Fruit fly (Drosophila melanogaster) whole organism, embryonic: ENCODE data around the gene sphe.
A peak's percentile ranks its signal among the peaks of the same experiment; 100 is the strongest.

Experiments used
- CG11560 ChIP-seq: fragments of 200-800 bp; sonication (Bioruptor generic); IDR thresholded peaks from 3 replicates; pipeline ENCODE4 v1.3.6; 2022; ENCODE audit warnings: missing biosample characterization, missing genetic modification characterization
- CG12071 ChIP-seq: fragments of 200-800 bp; sonication (Bioruptor generic); optimal IDR thresholded peaks from 3 replicates; lab custom pipeline; 2018; ENCODE audit warnings: missing biosample characterization, mild to moderate bottlenecking, missing genetic modification characterization
- CG12104 ChIP-seq: fragments of 200-800 bp; sonication (Bioruptor generic); optimal IDR thresholded peaks from 3 replicates; lab custom pipeline; 2016; ENCODE audit warnings: missing biosample characterization, missing genetic modification characterization
- CG15269 ChIP-seq: fragments of 200-800 bp; sonication (Bioruptor generic); optimal IDR thresholded peaks from 2 replicates; lab custom pipeline; 2018; ENCODE audit warnings: missing biosample characterization, mild to moderate bottlenecking, missing genetic modification characterization, moderate library complexity
- CG2199 ChIP-seq: fragments of 200-800 bp; sonication (Bioruptor generic); IDR thresholded peaks from 3 replicates; pipeline ENCODE4 v1.3.6; 2022; ENCODE audit warnings: missing biosample characterization, missing genetic modification characterization
- CG2678 ChIP-seq: fragments of 200-800 bp; sonication (Bioruptor generic); optimal IDR thresholded peaks from 3 replicates; lab custom pipeline; 2019; ENCODE audit warnings: missing biosample characterization, mild to moderate bottlenecking, missing genetic modification characterization, moderate library complexity
- CG3065 ChIP-seq: fragments of 200-800 bp; sonication (Bioruptor generic); optimal IDR thresholded peaks from 2 replicates; lab custom pipeline; 2016; ENCODE audit warnings: missing biosample characterization, missing genetic modification characterization
- CG31365 ChIP-seq: fragments of 200-800 bp; sonication (Bioruptor generic); optimal IDR thresholded peaks from 2 replicates; lab custom pipeline; 2018; ENCODE audit warnings: missing biosample characterization, mild to moderate bottlenecking, missing genetic modification characterization
- CG42726 ChIP-seq: fragments of 200-800 bp; sonication (Bioruptor generic); IDR thresholded peaks from 2 replicates; pipeline ENCODE4 v1.3.6; 2022; ENCODE audit warnings: missing biosample characterization, missing genetic modification characterization; ENCODE audit not compliant: partially characterized antibody
- CG7745 ChIP-seq: fragments of 200-800 bp; sonication (Bioruptor generic); optimal IDR thresholded peaks from 2 replicates; lab custom pipeline; 2018; ENCODE audit warnings: missing biosample characterization, mild to moderate bottlenecking, missing genetic modification characterization, moderate library complexity
- CHES-1-like ChIP-seq: fragments of 200-800 bp; sonication (Bioruptor generic); optimal IDR thresholded peaks from 2 replicates; lab custom pipeline; 2016; ENCODE audit warnings: missing biosample characterization, missing genetic modification characterization
- Chrac-16 ChIP-seq: fragments of 200-800 bp; sonication (Bioruptor generic); optimal IDR thresholded peaks from 3 replicates; lab custom pipeline; 2016; ENCODE audit warnings: missing biosample characterization, missing genetic modification characterization
- D ChIP-seq, 2 experiments: fragments of 200-800 bp in 1 of 2; fragments of >200 bp in 1 of 2; sonication (Bioruptor generic) in 1 of 2; optimal IDR thresholded peaks; 2 replicates in 1 of 2; 3 replicates in 1 of 2; lab custom pipeline; 2017; ENCODE audit warnings: mild to moderate bottlenecking in 1 of 2, missing biosample characterization in 1 of 2, missing genetic modification characterization in 1 of 2, missing genetic modification reagents in 1 of 2
- D19A ChIP-seq: fragments of 200-800 bp; optimal IDR thresholded peaks from 3 replicates; lab custom pipeline; 2019; ENCODE audit warnings: missing biosample characterization, mild to moderate bottlenecking, missing genetic modification characterization, moderate library complexity
- D19B ChIP-seq: fragments of 200-800 bp; sonication (Bioruptor generic); optimal IDR thresholded peaks from 2 replicates; lab custom pipeline; 2017; ENCODE audit warnings: missing biosample characterization, mild to moderate bottlenecking, missing genetic modification characterization
- Dfd ChIP-seq, 2 experiments: fragments of >200 bp; optimal IDR thresholded peaks; 2 replicates each; lab custom pipeline; 2017; ENCODE audit warnings: missing biosample characterization in 2 of 2, missing genetic modification characterization in 2 of 2
- Dll ChIP-seq: fragments of 200-800 bp; sonication (Bioruptor generic); IDR thresholded peaks from 4 replicates; pipeline ENCODE4 v1.3.6; 2022; ENCODE audit warnings: missing biosample characterization, missing genetic modification characterization; ENCODE audit not compliant: partially characterized antibody
- HHEX ChIP-seq: fragments of 200-800 bp; sonication (Bioruptor generic); optimal IDR thresholded peaks from 3 replicates; lab custom pipeline; 2017; ENCODE audit warnings: missing biosample characterization, mild to moderate bottlenecking, missing genetic modification characterization, missing genetic modification reagents
- HLHmδ ChIP-seq: fragments of 200-800 bp; sonication (Bioruptor generic); optimal IDR thresholded peaks from 2 replicates; lab custom pipeline; 2018; ENCODE audit warnings: missing biosample characterization, mild to moderate bottlenecking, missing genetic modification characterization, moderate library complexity
- Hand ChIP-seq: fragments of 200-800 bp; sonication (Bioruptor generic); optimal IDR thresholded peaks from 2 replicates; lab custom pipeline; 2017; ENCODE audit warnings: mild to moderate bottlenecking, missing biosample characterization, missing genetic modification reagents, missing genetic modification characterization
- HmgZ ChIP-seq: fragments of 200-800 bp; sonication (Bioruptor generic); optimal IDR thresholded peaks from 2 replicates; lab custom pipeline; 2018; ENCODE audit warnings: missing biosample characterization, mild to moderate bottlenecking, missing genetic modification characterization
- Hmx ChIP-seq: fragments of 200-800 bp; sonication (Bioruptor generic); optimal IDR thresholded peaks from 2 replicates; lab custom pipeline; 2016; ENCODE audit warnings: missing biosample characterization, missing genetic modification characterization
- Hr51 ChIP-seq, 2 experiments: fragments of 200-800 bp; sonication (Bioruptor generic); optimal IDR thresholded peaks; 2 replicates in 1 of 2; 3 replicates in 1 of 2; lab custom pipeline; 2016 to 2018; ENCODE audit warnings: missing biosample characterization in 2 of 2, missing genetic modification characterization in 2 of 2, mild to moderate bottlenecking in 1 of 2, moderate library complexity in 1 of 2
- Hsf ChIP-seq: fragments of 200-800 bp; sonication (Bioruptor generic); optimal IDR thresholded peaks from 3 replicates; lab custom pipeline; 2016; ENCODE audit warnings: missing biosample characterization, missing genetic modification characterization
- Max ChIP-seq: fragments of 200-800 bp; sonication (Bioruptor generic); optimal IDR thresholded peaks from 2 replicates; lab custom pipeline; 2016; ENCODE audit warnings: missing biosample characterization, mild to moderate bottlenecking, missing genetic modification characterization
- Meics ChIP-seq: fragments of 200-800 bp; sonication (Bioruptor generic); optimal IDR thresholded peaks from 2 replicates; lab custom pipeline; 2017; ENCODE audit warnings: missing biosample characterization, mild to moderate bottlenecking, missing genetic modification characterization
- NC2β ChIP-seq: fragments of 200-800 bp; sonication (Bioruptor generic); optimal IDR thresholded peaks from 2 replicates; lab custom pipeline; 2016; ENCODE audit warnings: missing biosample characterization, missing genetic modification characterization
- Side ChIP-seq: fragments of 200-800 bp; sonication (Bioruptor generic); optimal IDR thresholded peaks from 2 replicates; lab custom pipeline; 2016; ENCODE audit warnings: missing biosample characterization, missing genetic modification characterization
- Stat92E ChIP-seq, 3 experiments: fragments of >200 bp in 2 of 3; fragments of 200-800 bp in 1 of 3; sonication (Bioruptor generic) in 1 of 3; optimal IDR thresholded peaks; 2 replicates each; lab custom pipeline; 2017 to 2019; ENCODE audit warnings: missing biosample characterization in 3 of 3, missing genetic modification characterization in 3 of 3, mild to moderate bottlenecking in 1 of 3, moderate library complexity in 1 of 3
- cg ChIP-seq: fragments of 200-800 bp; sonication (Bioruptor generic); optimal IDR thresholded peaks from 3 replicates; lab custom pipeline; 2019; ENCODE audit warnings: missing biosample characterization, mild to moderate bottlenecking, missing genetic modification characterization, moderate library complexity
- exex ChIP-seq: fragments of 200-800 bp; sonication (Bioruptor generic); optimal IDR thresholded peaks from 4 replicates; lab custom pipeline; 2018; ENCODE audit warnings: missing biosample characterization, mild to moderate bottlenecking, missing genetic modification characterization, moderate library complexity
- eyg ChIP-seq: fragments of 200-800 bp; sonication (Bioruptor generic); optimal IDR thresholded peaks from 3 replicates; lab custom pipeline; 2016; ENCODE audit warnings: missing biosample characterization, missing genetic modification characterization
- gsb-n ChIP-seq: fragments of 200-800 bp; sonication (Bioruptor generic); optimal IDR thresholded peaks from 3 replicates; lab custom pipeline; 2018; ENCODE audit warnings: missing biosample characterization, mild to moderate bottlenecking, missing genetic modification characterization
- her ChIP-seq: fragments of 200-800 bp; sonication (Bioruptor generic); optimal IDR thresholded peaks from 2 replicates; lab custom pipeline; 2016; ENCODE audit warnings: missing biosample characterization, missing genetic modification characterization
- oc ChIP-seq: fragments of 200-800 bp; sonication (Bioruptor generic); optimal IDR thresholded peaks from 2 replicates; lab custom pipeline; 2018; ENCODE audit warnings: missing biosample characterization, mild to moderate bottlenecking, missing genetic modification characterization, moderate library complexity
- pnt ChIP-seq: fragments of 200-800 bp; sonication (Bioruptor generic); optimal IDR thresholded peaks from 3 replicates; lab custom pipeline; 2016; ENCODE audit warnings: missing biosample characterization, missing genetic modification characterization
- rib ChIP-seq: fragments of 200-800 bp; sonication (Bioruptor generic); IDR thresholded peaks from 2 replicates; pipeline ENCODE4 v1.3.6; 2022; ENCODE audit warnings: missing biosample characterization, missing genetic modification characterization
- shn ChIP-seq: fragments of 200-800 bp; sonication (Bioruptor generic); optimal IDR thresholded peaks from 3 replicates; lab custom pipeline; 2016; ENCODE audit warnings: missing biosample characterization, missing genetic modification characterization
- so ChIP-seq: fragments of 200-800 bp; sonication (Bioruptor generic); IDR thresholded peaks from 3 replicates; pipeline ENCODE4 v1.3.6; 2022; ENCODE audit warnings: missing biosample characterization, missing genetic modification characterization
- stwl ChIP-seq: fragments of 200-800 bp; sonication (Bioruptor generic); optimal IDR thresholded peaks from 3 replicates; lab custom pipeline; 2018; ENCODE audit warnings: missing biosample characterization, mild to moderate bottlenecking, missing genetic modification characterization, moderate library complexity
- sug ChIP-seq: fragments of 200-800 bp; optimal IDR thresholded peaks from 2 replicates; lab custom pipeline; 2019; ENCODE audit warnings: missing biosample characterization, mild to moderate bottlenecking, missing genetic modification characterization, moderate library complexity
- trem ChIP-seq: fragments of 200-800 bp; optimal IDR thresholded peaks from 3 replicates; lab custom pipeline; 2019; ENCODE audit warnings: missing biosample characterization, mild to moderate bottlenecking, missing genetic modification characterization, moderate library complexity
- tup ChIP-seq: fragments of 200-800 bp; sonication (Bioruptor generic); optimal IDR thresholded peaks from 2 replicates; lab custom pipeline; 2016; ENCODE audit warnings: missing biosample characterization, mild to moderate bottlenecking, missing genetic modification characterization, moderate library complexity
- vvl ChIP-seq: fragments of 200-800 bp; sonication (Bioruptor generic); IDR thresholded peaks from 2 replicates; pipeline ENCODE4 v1.3.6; 2022; ENCODE audit warnings: missing biosample characterization, missing genetic modification characterization
- wek ChIP-seq: fragments of 200-800 bp; sonication (Bioruptor generic); optimal IDR thresholded peaks from 3 replicates; lab custom pipeline; 2018; ENCODE audit warnings: missing biosample characterization, mild to moderate bottlenecking, missing genetic modification characterization, moderate library complexity
- zen2 ChIP-seq: fragments of 200-800 bp; sonication (Bioruptor generic); IDR thresholded peaks from 3 replicates; pipeline ENCODE4 v1.3.6; 2022; ENCODE audit warnings: missing biosample characterization, missing genetic modification characterization; ENCODE audit not compliant: partially characterized antibody
- zfh1 ChIP-seq: fragments of 200-800 bp; sonication (Bioruptor generic); IDR thresholded peaks from 3 replicates; pipeline ENCODE4 v1.3.6; 2022; ENCODE audit warnings: missing biosample characterization, missing genetic modification characterization

The sphe gene

dm6 chrX:16660632-16661031, 41.1 kb downstream of the sphe start (continued):
- no peak for TF ChIP-seq shn (GFP tag; lab: Kevin White, UChicago)
- TF ChIP-seq CG2678 (tag; lab: Kevin White, UChicago): no peak
- no peak for TF ChIP-seq CG3065 (GFP tag; lab: Kevin White, UChicago)
- no peak for TF ChIP-seq HHEX (GFP tag; lab: Kevin White, UChicago)
- no peak for TF ChIP-seq Hsf
- no peak for TF ChIP-seq Side (GFP tag; lab: Kevin White, UChicago)
- no peak for TF ChIP-seq Dfd (GFP tag; optimal IDR thresholded peaks at IDR 0.05; lab: Kevin White, UChicago)
- TF ChIP-seq, all 482 proteins: peak for 5

- TF ChIP-seq stwl (tag; lab: Kevin White, UChicago) (peak; percentile 12), Dll (GFP tag; lab: Robert Waterston, UW) (0 out of 4 replicates have a peak, but pooled peaks have one; percentile 13), CHES-1-like (GFP tag; lab: Kevin White, UChicago) (peak; percentile 34), Chrac-16 (GFP tag; lab: Kevin White, UChicago) (no peak), rib (0 out of 2 replicates have a peak, but pooled peaks have one; percentile 57), trem (peak; percentile 16), her (peak; percentile 29), CG12104 (GFP tag; lab: Kevin White, UChicago) (no peak), Meics (GFP tag; lab: Kevin White, UChicago) (peak; percentile 6), so (GFP tag; lab: Robert Waterston, UW) (peak; percentile 72; the same call in 2 of the 3 replicates), Stat92E (GFP tag; optimal IDR thresholded peaks at IDR 0.05; lab: Kevin White, UChicago) (peak in 1 of 3 experiments; percentile 11), oc (tag; lab: Kevin White, UChicago) (peak; percentile 41), vvl (GFP tag; lab: Robert Waterston, UW) (peak; percentile 41; the same call in 1 of the 2 replicates), wek (GFP tag; lab: Kevin White, UChicago) (peak; percentile 18), exex (tag; lab: Kevin White, UChicago) (peak; percentile 74), CG2199 (GFP tag; lab: Robert Waterston, UW) (peak; percentile 57; the same call in 2 of the 3 replicates), zen2 (GFP tag; lab: Robert Waterston, UW) (no peak), sug (tag; lab: Kevin White, UChicago) (peak; percentile 71), Hand (peak; percentile 7), cg (GFP tag; lab: Kevin White, UChicago) (peak; percentile 90), CG31365 (peak; percentile 86), CG12071 (GFP tag; lab: Kevin White, UChicago) (peak; percentile 41), zfh1 (GFP tag; lab: Robert Waterston, UW) (no peak), CG42726 (GFP tag; lab: Robert Waterston, UW) (no peak), CG11560 (tag; lab: Robert Waterston, UW) (no peak), D19B (peak; percentile 86), pnt (GFP tag; lab: Kevin White, UChicago) (no peak), HLHmδ (GFP tag; lab: Kevin White, UChicago) (peak; percentile 17), tup (GFP tag; lab: Kevin White, UChicago) (no peak), gsb-n (tag; lab: Kevin White, UChicago) (peak; percentile 35), NC2β (GFP tag; lab: Kevin White, UChicago) (peak; percentile 13), Max (GFP tag; lab: Kevin White, UChicago) (peak; percentile 7), CG7745 (tag; lab: Kevin White, UChicago) (peak; percentile 72), eyg (GFP tag; lab: Kevin White, UChicago) (no peak), D19A (tag; lab: Kevin White, UChicago) (peak; percentile 42), D (optimal IDR thresholded peaks at IDR 0.05; lab: Kevin White, UChicago) (no peak), D (GFP tag; optimal IDR thresholded peaks at IDR 0.05; lab: Kevin White, UChicago) (peak; percentile 11), HmgZ (peak; percentile 57), Hmx (GFP tag; lab: Kevin White, UChicago) (no peak), CG15269 (peak; percentile 36), Hr51 (GFP tag; optimal IDR thresholded peaks at IDR 0.05; lab: Kevin White, UChicago) (peak in 1 of 2 experiments; percentile 7)
Measured at dm6 chrX:16655724-16656235, 46.0 kb downstream of the sphe start.
